Fruit fly (Drosophila melanogaster): ENCODE measurements around the gene Pdk1.

dm6 chr3L:109058-109457 lies 20.2 kb upstream of the Pdk1 start:
- TF ChIP-seq OdsH (GFP tag; optimal IDR thresholded peaks at IDR 0.05) (no peak), psq (GFP tag; optimal IDR thresholded peaks at IDR 0.05) (no peak), dmrt93B (GFP tag; optimal IDR thresholded peaks at IDR 0.05) (no peak), dl (GFP tag; optimal IDR thresholded peaks at IDR 0.05; ENCODE audit: insufficient read depth in 1 of 2, partially characterized antibody in 2 of 2) (no peak), Abd-B (GFP tag; optimal IDR thresholded peaks at IDR 0.05) (no peak), sv (GFP tag; optimal IDR thresholded peaks at IDR 0.05) (no peak), h (GFP tag; optimal IDR thresholded peaks at IDR 0.05) (no peak), br (GFP tag; optimal IDR thresholded peaks at IDR 0.05) (no peak), Hr83 (GFP tag; optimal IDR thresholded peaks at IDR 0.05; ENCODE audit: poor library complexity, severe bottlenecking) (no peak), Sp1 (GFP tag; optimal IDR thresholded peaks at IDR 0.05) (no peak), pan (optimal IDR thresholded peaks at IDR 0.05) (no peak), CG32264 (GFP tag; optimal IDR thresholded peaks at IDR 0.05) (no peak), jim (GFP tag; optimal IDR thresholded peaks at IDR 0.05) (no peak)

Data from whole organism, wandering third instar larva.